Worm (Caenorhabditis elegans) whole organism, young adult: ENCODE data around the gene chdh-1.

Experiments
- ama-1 ChIP-seq, 3 experiments: fragments of 150-350 bp in 1 of 3; sonication (generic microtip) in 2 of 3; optimal IDR thresholded peaks; 2 replicates each; lab custom pipeline; 2014 to 2018; ENCODE audit warnings: missing biosample characterization in 2 of 3, missing genetic modification characterization in 2 of 3, missing genetic modification reagents in 2 of 3
- aptf-2 ChIP-seq: fragments of 200-800 bp; sonication (Bioruptor generic); conservative IDR thresholded peaks from 2 replicates; pipeline ENCODE4 v1.3.6; 2022; ENCODE audit warnings: missing genetic modification reagents, missing genetic modification characterization, missing compliant biosample characterization
- mxl-1 ChIP-seq: sonication (generic microtip); optimal IDR thresholded peaks from 2 replicates; lab custom pipeline; 2016; ENCODE audit warnings: missing genetic modification characterization, missing compliant biosample characterization
- sea-2 ChIP-seq: fragments of 200-800 bp; sonication (Bioruptor generic); IDR thresholded peaks from 2 replicates; pipeline ENCODE4 v1.3.6; 2022; ENCODE audit warnings: missing genetic modification characterization, missing compliant biosample characterization
- snpc-4 ChIP-seq, 5 experiments: fragments of 150-350 bp in 1 of 5; sonication (generic microtip) in 4 of 5; optimal IDR thresholded peaks; 2 replicates each; lab custom pipeline; 2014 to 2018; ENCODE audit warnings: missing genetic modification characterization in 5 of 5, missing biosample characterization in 3 of 5, antibody characterized with exemption in 2 of 5, mild to moderate bottlenecking in 2 of 5, missing compliant biosample characterization in 2 of 5, missing genotype in 2 of 5, moderate library complexity in 2 of 5, missing genetic modification reagents in 1 of 5
- ztf-3 ChIP-seq: fragments of 200-800 bp; sonication (Bioruptor generic); optimal IDR thresholded peaks from 2 replicates; lab custom pipeline; 2018; ENCODE audit warnings: mild to moderate bottlenecking, missing genetic modification characterization, missing compliant biosample characterization

ce11 chrII:8695783-8696182 is 2.9 kb downstream of the chdh-1 start, which contains the start of gene C34C6.10:
- no peak for TF ChIP-seq ama-1 (optimal IDR thresholded peaks at IDR 0.05; lab: Kevin White, UChicago)
- no peak for TF ChIP-seq ama-1 (GFP tag; optimal IDR thresholded peaks at IDR 0.05; lab: Kevin White, UChicago)
- no peak for TF ChIP-seq aptf-2 (GFP tag; lab: Robert Waterston, UW)
- TF ChIP-seq mxl-1 (tag; lab: Kevin White, UChicago): no peak
- no peak for TF ChIP-seq snpc-4 (GFP tag; optimal IDR thresholded peaks at IDR 0.05; lab: Kevin White, UChicago)
- TF ChIP-seq snpc-4 (tag; optimal IDR thresholded peaks at IDR 0.05; lab: Kevin White, UChicago): no peak
- TF ChIP-seq sea-2 (GFP tag; lab: Robert Waterston, UW): no peak
- TF ChIP-seq ztf-3 (GFP tag; lab: Kevin White, UChicago): no peak
